Fruit fly (Drosophila melanogaster): ENCODE results near the gene CG6310.

The CG6310 gene

dm6 chr3L:11053843-11054242 lies 15.8 kb downstream of the CG6310 start, which contains the start of gene CG7888 (continued):
- TF ChIP-seq CG6813 (GFP tag; optimal IDR thresholded peaks at IDR 0.05) = no peak
- no peak for TF ChIP-seq YL-1 (GFP tag; optimal IDR thresholded peaks at IDR 0.05)
- TF ChIP-seq CG10462 (GFP tag; optimal IDR thresholded peaks at IDR 0.05) = no peak
- peak; percentile 15 for TF ChIP-seq CG3995 (GFP tag; optimal IDR thresholded peaks at IDR 0.05)
- no peak for TF ChIP-seq kay (GFP tag; optimal IDR thresholded peaks at IDR 0.05)
- TF ChIP-seq jing (GFP tag; optimal IDR thresholded peaks at IDR 0.05) = no peak
- 0 out of 3 replicates have a peak, but pooled peaks have one; percentile 57 for TF ChIP-seq CG2199 (GFP tag; IDR thresholded peaks at IDR 0.05)
- 0 out of 3 replicates have a peak, but pooled peaks have one; percentile 11 for TF ChIP-seq row (GFP tag; IDR thresholded peaks at IDR 0.05)
- no peak for TF ChIP-seq emc (GFP tag; optimal IDR thresholded peaks at IDR 0.05)
- TF ChIP-seq CG2889 (GFP tag; IDR thresholded peaks at IDR 0.05) = no peak
- no peak for TF ChIP-seq Hmr (GFP tag; optimal IDR thresholded peaks at IDR 0.05)
- TF ChIP-seq Myb (GFP tag; optimal IDR thresholded peaks at IDR 0.05) = no peak
- TF ChIP-seq Meics (GFP tag; optimal IDR thresholded peaks at IDR 0.05) = no peak
- peak; percentile 26 for TF ChIP-seq Med (GFP tag)
- TF ChIP-seq CG11723 (GFP tag; optimal IDR thresholded peaks at IDR 0.05) = no peak
- TF ChIP-seq nerfin-1 (tag; optimal IDR thresholded peaks at IDR 0.05) = no peak
- 0 out of 4 replicates have a peak, but pooled peaks have one; percentile 23 for TF ChIP-seq chinmo (GFP tag; IDR thresholded peaks at IDR 0.05; ENCODE audit: partially characterized antibody)

- TF ChIP-seq Ets65A (GFP tag) (peak; percentile 91), Blimp-1 (GFP tag; optimal IDR thresholded peaks at IDR 0.05) (no peak), Drgx (GFP tag; IDR thresholded peaks at IDR 0.05) (peak; percentile 57; the same call in 1 of the 2 replicates), Chrac-16 (GFP tag; optimal IDR thresholded peaks at IDR 0.05) (no peak), sd (tag; optimal IDR thresholded peaks at IDR 0.05) (no peak)
These were observed 16.9 kb downstream of the CG6310 start for dm6 chr3L:11052760-11053259.

- no peak for TF ChIP-seq vnd (GFP tag; IDR thresholded peaks at IDR 0.05; ENCODE audit: partially characterized antibody)
- no peak for TF ChIP-seq pfk (GFP tag; optimal IDR thresholded peaks at IDR 0.05)
- TF ChIP-seq hb (GFP tag; IDR thresholded peaks at IDR 0.05; ENCODE audit: partially characterized antibody) = 0 out of 3 replicates have a peak, but pooled peaks have one; percentile 41
These were observed 18.4 kb downstream of the CG6310 start, which contains the start of gene CG43693 for dm6 chr3L:11051271-11051670. Gene CG43693, minus strand, starts transcription at chr3L:11051371.

- TF ChIP-seq slp2 (GFP tag; optimal IDR thresholded peaks at IDR 0.05) (no peak), cwo (GFP tag; optimal IDR thresholded peaks at IDR 0.05) (peak; percentile 8), dysf (GFP tag; IDR thresholded peaks at IDR 0.05) (no peak), CG10209 (GFP tag; optimal IDR thresholded peaks at IDR 0.05) (peak; percentile 29), CG10267 (tag; optimal IDR thresholded peaks at IDR 0.05) (no peak), HHEX (GFP tag; optimal IDR thresholded peaks at IDR 0.05) (peak; percentile 70), Bgb (GFP tag; IDR thresholded peaks at IDR 0.05; ENCODE audit: partially characterized antibody) (no peak), CG18599 (GFP tag; optimal IDR thresholded peaks at IDR 0.05) (peak; percentile 81), gro (GFP tag; optimal IDR thresholded peaks at IDR 0.05) (peak; percentile 55), Gug (GFP tag; IDR thresholded peaks at IDR 0.05) (no peak), CG5180 (GFP tag; optimal IDR thresholded peaks at IDR 0.05) (peak; percentile 51), CG13894 (tag; optimal IDR thresholded peaks at IDR 0.05) (peak; percentile 54), Meics (GFP tag; optimal IDR thresholded peaks at IDR 0.05) (peak; percentile 54), Jarid2 (GFP tag; optimal IDR thresholded peaks at IDR 0.05) (peak; percentile 21), CG13296 (GFP tag; optimal IDR thresholded peaks at IDR 0.05) (peak; percentile 86), Nf-YC (tag; optimal IDR thresholded peaks at IDR 0.05) (peak; percentile 51), CG15514 (GFP tag; optimal IDR thresholded peaks at IDR 0.05) (peak; percentile 72), eyg (GFP tag; optimal IDR thresholded peaks at IDR 0.05) (peak; percentile 4), CG6813 (GFP tag; optimal IDR thresholded peaks at IDR 0.05) (peak; percentile 61), CG17568 (GFP tag; optimal IDR thresholded peaks at IDR 0.05) (peak; percentile 27), dmrt99B (tag; optimal IDR thresholded peaks at IDR 0.05) (peak; percentile 5), CG6272 (GFP tag; IDR thresholded peaks at IDR 0.05) (no peak)
These were observed 20.2 kb downstream of the CG6310 start for dm6 chr3L:11049414-11049813.
